Worm (Caenorhabditis elegans) whole organism, L2 larva: ENCODE results near the gene F13H10.8.

ENCODE experiments used
- C34F6.9 ChIP-seq: fragments of 150-350 bp; optimal IDR thresholded peaks from 2 replicates; lab custom pipeline; 2014; ENCODE audit warnings: missing biosample characterization, missing genetic modification characterization
- F13H6.1 ChIP-seq: sonication (generic microtip); optimal IDR thresholded peaks from 2 replicates; lab custom pipeline; 2016; ENCODE audit warnings: missing genetic modification characterization, missing compliant biosample characterization
- R02D3.7 ChIP-seq: fragments of 150-350 bp; optimal IDR thresholded peaks from 2 replicates; lab custom pipeline; 2014; ENCODE audit warnings: missing biosample characterization, missing genetic modification characterization
- Y55F3AM.14 ChIP-seq: fragments of 200-800 bp; sonication (Bioruptor generic); optimal IDR thresholded peaks from 2 replicates; lab custom pipeline; 2018; ENCODE audit warnings: mild to moderate bottlenecking, missing genetic modification characterization, missing compliant biosample characterization
- ZK546.5 ChIP-seq: sonication (generic microtip); optimal IDR thresholded peaks from 2 replicates; lab custom pipeline; 2017; ENCODE audit warnings: missing biosample characterization, missing genetic modification characterization
- alr-1 ChIP-seq: fragments of 150-350 bp; optimal IDR thresholded peaks from 2 replicates; lab custom pipeline; 2014; ENCODE audit warnings: missing biosample characterization, missing genetic modification characterization
- aly-2 ChIP-seq: fragments of 150-350 bp; optimal IDR thresholded peaks from 2 replicates; lab custom pipeline; 2014; ENCODE audit warnings: missing biosample characterization, missing genetic modification characterization
- ama-1 ChIP-seq: fragments of 150-350 bp; optimal IDR thresholded peaks from 2 replicates; lab custom pipeline; 2018; ENCODE audit warnings: inconsistent platforms
- blmp-1 ChIP-seq: sonication (generic microtip); optimal IDR thresholded peaks from 2 replicates; lab custom pipeline; 2017; ENCODE audit warnings: missing genetic modification characterization, mild to moderate bottlenecking, missing compliant biosample characterization, antibody characterized with exemption, moderate library complexity; ENCODE audit not compliant: insufficient read depth
- ceh-16 ChIP-seq: fragments of 150-350 bp; optimal IDR thresholded peaks from 2 replicates; lab custom pipeline; 2014; ENCODE audit warnings: missing biosample characterization, missing genetic modification characterization
- ceh-82 ChIP-seq: fragments of 150-350 bp; optimal IDR thresholded peaks from 2 replicates; lab custom pipeline; 2014; ENCODE audit warnings: missing biosample characterization, missing genetic modification characterization
- crh-2 ChIP-seq: sonication (generic microtip); optimal IDR thresholded peaks from 2 replicates; lab custom pipeline; 2017; ENCODE audit warnings: missing biosample characterization, missing genetic modification characterization
- dmd-4 ChIP-seq: sonication (generic microtip); optimal IDR thresholded peaks from 2 replicates; lab custom pipeline; 2017; ENCODE audit warnings: missing biosample characterization, missing genetic modification characterization
- egl-27 ChIP-seq: sonication (generic microtip); optimal IDR thresholded peaks from 3 replicates; lab custom pipeline; 2017; ENCODE audit warnings: missing biosample characterization, missing genetic modification reagents, missing genetic modification characterization
- elt-1 ChIP-seq: fragments of 150-350 bp; optimal IDR thresholded peaks from 2 replicates; lab custom pipeline; 2014; ENCODE audit warnings: missing biosample characterization, missing genetic modification characterization
- elt-3 ChIP-seq: sonication (generic microtip); optimal IDR thresholded peaks from 2 replicates; lab custom pipeline; 2017; ENCODE audit warnings: missing biosample characterization, missing genetic modification characterization
- fos-1 ChIP-seq: fragments of 150-350 bp; optimal IDR thresholded peaks from 2 replicates; lab custom pipeline; 2014; ENCODE audit warnings: missing biosample characterization, missing genetic modification characterization
- gmeb-1 ChIP-seq: fragments of 150-350 bp; optimal IDR thresholded peaks from 2 replicates; lab custom pipeline; 2014; ENCODE audit warnings: missing biosample characterization, missing genetic modification characterization
- lin-11 ChIP-seq: fragments of 150-350 bp; sonication (generic microtip); optimal IDR thresholded peaks from 2 replicates; lab custom pipeline; 2014; ENCODE audit warnings: missing biosample characterization, missing genetic modification characterization, inconsistent platforms, mixed read lengths
- lin-13 ChIP-seq: fragments of 150-350 bp; optimal IDR thresholded peaks from 2 replicates; lab custom pipeline; 2014; ENCODE audit warnings: missing biosample characterization, missing genetic modification reagents, missing genetic modification characterization
- lin-39 ChIP-seq: fragments of 150-350 bp; optimal IDR thresholded peaks from 2 replicates; lab custom pipeline; 2014; ENCODE audit warnings: missing biosample characterization, missing genetic modification reagents, missing genetic modification characterization
- lsy-2 ChIP-seq, 2 experiments: fragments of 150-350 bp in 1 of 2; sonication (generic microtip) in 1 of 2; optimal IDR thresholded peaks; 2 replicates each; lab custom pipeline; 2014 to 2017; ENCODE audit warnings: missing biosample characterization in 2 of 2, missing genetic modification characterization in 2 of 2
- mab-5 ChIP-seq: fragments of 150-350 bp; optimal IDR thresholded peaks from 2 replicates; lab custom pipeline; 2014; ENCODE audit warnings: missing biosample characterization, missing genetic modification characterization
- mbf-1 ChIP-seq: sonication (generic microtip); optimal IDR thresholded peaks from 2 replicates; lab custom pipeline; 2017; ENCODE audit warnings: missing biosample characterization, missing genetic modification characterization
- mdl-1 ChIP-seq, 2 experiments: fragments of 150-350 bp in 1 of 2; sonication (generic microtip) in 1 of 2; optimal IDR thresholded peaks; 2 replicates each; lab custom pipeline; 2017; ENCODE audit warnings: missing biosample characterization in 2 of 2, missing genetic modification characterization in 2 of 2
- nhr-10 ChIP-seq: sonication (generic microtip); optimal IDR thresholded peaks from 2 replicates; lab custom pipeline; 2017; ENCODE audit warnings: missing biosample characterization, missing genetic modification characterization
- nhr-11 ChIP-seq: fragments of 150-350 bp; optimal IDR thresholded peaks from 2 replicates; lab custom pipeline; 2014; ENCODE audit warnings: missing biosample characterization, missing genetic modification characterization
- nhr-12 ChIP-seq: fragments of 150-350 bp; optimal IDR thresholded peaks from 2 replicates; lab custom pipeline; 2014; ENCODE audit warnings: missing biosample characterization, missing genetic modification characterization
- nhr-129 ChIP-seq: fragments of 150-350 bp; optimal IDR thresholded peaks from 2 replicates; lab custom pipeline; 2014; ENCODE audit warnings: missing biosample characterization, missing genetic modification characterization
- nhr-21 ChIP-seq: fragments of 150-350 bp; optimal IDR thresholded peaks from 2 replicates; lab custom pipeline; 2014; ENCODE audit warnings: missing biosample characterization, missing genetic modification characterization
- nhr-23 ChIP-seq: fragments of 150-350 bp; optimal IDR thresholded peaks from 2 replicates; lab custom pipeline; 2014; ENCODE audit warnings: missing biosample characterization, missing genetic modification reagents, missing genetic modification characterization
- nhr-237 ChIP-seq: fragments of 150-350 bp; optimal IDR thresholded peaks from 2 replicates; lab custom pipeline; 2014; ENCODE audit warnings: missing biosample characterization, missing genetic modification characterization
- nhr-25 ChIP-seq: fragments of 150-350 bp; sonication (generic microtip); optimal IDR thresholded peaks from 3 replicates; lab custom pipeline; 2014; ENCODE audit warnings: missing biosample characterization, missing genetic modification characterization
- nhr-6 ChIP-seq: fragments of 150-350 bp; optimal IDR thresholded peaks from 2 replicates; lab custom pipeline; 2014; ENCODE audit warnings: missing biosample characterization, missing genetic modification characterization
- nhr-77 ChIP-seq: fragments of 150-350 bp; optimal IDR thresholded peaks from 2 replicates; lab custom pipeline; 2014; ENCODE audit warnings: missing biosample characterization, missing genetic modification characterization
- peb-1 ChIP-seq: fragments of 150-350 bp; optimal IDR thresholded peaks from 2 replicates; lab custom pipeline; 2014; ENCODE audit warnings: missing biosample characterization, missing genetic modification characterization
- sem-4 ChIP-seq: fragments of 150-350 bp; optimal IDR thresholded peaks from 2 replicates; lab custom pipeline; 2014; ENCODE audit warnings: missing biosample characterization, missing genetic modification reagents, missing genetic modification characterization
- skn-1 ChIP-seq: sonication (generic microtip); optimal IDR thresholded peaks from 2 replicates; lab custom pipeline; 2017; ENCODE audit warnings: missing biosample characterization, missing genetic modification characterization
- sma-3 ChIP-seq: sonication (generic microtip); optimal IDR thresholded peaks from 2 replicates; lab custom pipeline; 2016; ENCODE audit warnings: missing genetic modification reagents, missing genetic modification characterization, missing compliant biosample characterization
- sma-9 ChIP-seq, 2 experiments: fragments of 150-350 bp in 1 of 2; sonication (generic microtip) in 1 of 2; optimal IDR thresholded peaks; 2 replicates each; lab custom pipeline; 2014 to 2016; ENCODE audit warnings: missing genetic modification characterization in 2 of 2, mild to moderate bottlenecking in 1 of 2, missing biosample characterization in 1 of 2, missing compliant biosample characterization in 1 of 2, missing genetic modification reagents in 1 of 2, moderate library complexity in 1 of 2
- snpc-4 ChIP-seq: fragments of 150-350 bp; optimal IDR thresholded peaks from 2 replicates; lab custom pipeline; 2014; ENCODE audit warnings: missing biosample characterization, missing genetic modification characterization
- unc-39 ChIP-seq: fragments of 150-350 bp; optimal IDR thresholded peaks from 2 replicates; lab custom pipeline; 2014; ENCODE audit warnings: missing biosample characterization, missing genetic modification characterization
- unc-55 ChIP-seq: fragments of 150-350 bp; sonication (generic microtip); optimal IDR thresholded peaks from 3 replicates; lab custom pipeline; 2014; ENCODE audit warnings: missing biosample characterization, missing genetic modification reagents, missing genetic modification characterization
- unc-62 ChIP-seq: fragments of 150-350 bp; optimal IDR thresholded peaks from 2 replicates; lab custom pipeline; 2014; ENCODE audit warnings: missing biosample characterization, missing genetic modification reagents, missing genetic modification characterization
- zag-1 ChIP-seq: fragments of 150-350 bp; optimal IDR thresholded peaks from 2 replicates; lab custom pipeline; 2014; ENCODE audit warnings: missing biosample characterization, missing genetic modification characterization
- ztf-1 ChIP-seq: fragments of 200-800 bp; sonication (Bioruptor generic); conservative IDR thresholded peaks from 2 replicates; pipeline ENCODE4 v1.3.6; 2022; ENCODE audit warnings: missing genetic modification characterization, missing compliant biosample characterization
- ztf-11 ChIP-seq: sonication (generic microtip); optimal IDR thresholded peaks from 2 replicates; lab custom pipeline; 2017; ENCODE audit warnings: missing biosample characterization, missing genetic modification characterization
- ztf-4 ChIP-seq: fragments of 150-350 bp; optimal IDR thresholded peaks from 2 replicates; lab custom pipeline; 2014; ENCODE audit warnings: missing biosample characterization, missing genetic modification characterization

The F13H10.8 gene

DNA sequence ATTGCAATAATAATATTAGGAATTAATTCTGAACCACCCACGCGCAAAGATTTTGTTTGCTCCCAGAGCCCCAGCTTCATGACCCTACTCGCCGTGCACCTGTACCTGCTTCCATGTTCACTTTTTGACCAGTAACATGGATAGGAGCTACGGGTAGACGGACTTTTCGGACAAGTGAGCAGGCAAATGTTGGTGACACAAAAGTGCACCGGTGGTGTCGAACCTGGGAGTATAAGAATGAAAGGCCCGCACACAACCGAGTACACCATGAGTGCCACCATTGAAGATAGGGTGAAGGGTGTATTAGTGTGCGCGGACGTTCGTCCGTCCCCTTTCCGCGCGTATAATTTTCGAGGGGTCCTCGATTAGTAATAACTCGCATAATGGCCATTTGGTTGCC lies 5.6 kb downstream of the F13H10.8 start:
- TF ChIP-seq ztf-1 (GFP tag; lab: Robert Waterston, UW) (0 out of 2 replicates have a peak, but pooled peaks have one; percentile 28), Y55F3AM.14 (peak; percentile 71), unc-39 (no peak), sma-9 (GFP tag; optimal IDR thresholded peaks at IDR 0.05; lab: Kevin White, UChicago) (peak; percentile 29), sma-9 (tag; optimal IDR thresholded peaks at IDR 0.05; lab: Kevin White, UChicago) (no peak), zag-1 (peak; percentile 34)

DNA sequence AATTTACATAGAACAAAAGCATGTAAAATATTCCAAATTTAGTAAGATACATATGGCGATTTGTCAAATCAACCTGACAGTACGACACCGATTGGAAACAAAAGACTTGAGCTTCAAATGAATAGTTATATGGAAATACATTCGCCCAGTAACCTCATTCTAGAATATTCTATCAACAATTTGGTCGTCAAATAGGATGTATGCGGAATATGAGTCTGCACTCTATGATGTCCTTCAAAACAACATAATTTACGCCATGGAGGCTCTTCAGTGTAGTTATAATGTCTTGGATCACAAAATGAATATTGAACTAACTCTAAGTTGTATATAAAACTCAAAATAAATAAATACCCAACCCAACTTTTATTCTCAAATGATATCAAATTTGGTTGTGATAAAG lies 6.3 kb downstream of the F13H10.8 start:
- no peak for TF ChIP-seq Y55F3AM.14
- TF ChIP-seq ztf-4 (tag; lab: Kevin White, UChicago), result peak; percentile 48
- TF ChIP-seq fos-1 (tag; lab: Kevin White, UChicago), result no peak
- TF ChIP-seq nhr-129, result peak; percentile 46
- TF ChIP-seq unc-55, result peak; percentile 40
- TF ChIP-seq crh-2 (tag; lab: Kevin White, UChicago), result peak; percentile 22
- no peak for TF ChIP-seq ztf-11 (tag; lab: Kevin White, UChicago)
- TF ChIP-seq sma-9 (GFP tag; optimal IDR thresholded peaks at IDR 0.05; lab: Kevin White, UChicago), result peak; percentile 27
- TF ChIP-seq sma-9 (tag; optimal IDR thresholded peaks at IDR 0.05; lab: Kevin White, UChicago), result no peak
- TF ChIP-seq lsy-2 (tag; optimal IDR thresholded peaks at IDR 0.05; lab: Kevin White, UChicago), result peak in 1 of 2 experiments; percentile 58
- TF ChIP-seq C34F6.9, result peak; percentile 63
- no peak for TF ChIP-seq ztf-1 (GFP tag; lab: Robert Waterston, UW)

DNA sequence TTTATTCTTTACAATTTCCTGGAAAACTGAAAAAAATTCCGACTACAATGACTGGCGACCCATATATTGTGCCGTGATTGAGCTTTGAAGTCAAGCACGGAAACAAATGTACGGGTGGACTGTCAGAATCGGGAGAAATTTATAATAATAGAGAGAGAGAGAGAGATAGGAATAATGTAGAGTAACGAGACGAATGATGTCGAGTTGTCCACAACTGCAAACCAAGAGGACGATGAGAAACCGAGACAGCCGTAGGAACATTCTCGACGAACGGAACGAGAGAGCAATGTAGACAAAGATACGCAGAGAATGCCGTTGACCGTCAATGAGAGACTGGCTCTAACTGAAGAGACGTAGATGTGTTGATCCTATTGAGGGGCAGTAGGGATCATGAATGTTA lies 7.2 kb downstream of the F13H10.8 start:
- TF ChIP-seq nhr-237 (no peak), ceh-82 (tag; lab: Kevin White, UChicago) (no peak), peb-1 (tag; lab: Kevin White, UChicago) (peak; percentile 70), nhr-10 (tag; lab: Kevin White, UChicago) (no peak), ama-1 (lab: Kevin White, UChicago) (peak; percentile 97), mab-5 (tag; lab: Kevin White, UChicago) (peak; percentile 42), nhr-129 (peak; percentile 95), R02D3.7 (no peak), blmp-1 (peak; percentile 30), ceh-16 (tag; lab: Kevin White, UChicago) (no peak), C34F6.9 (peak; percentile 90), F13H6.1 (peak; percentile 92), zag-1 (peak; percentile 94), nhr-25 (tag; lab: Kevin White, UChicago) (peak; percentile 73), fos-1 (tag; lab: Kevin White, UChicago) (peak; percentile 92), ztf-11 (tag; lab: Kevin White, UChicago) (no peak), alr-1 (no peak), ZK546.5 (no peak), nhr-21 (tag; lab: Kevin White, UChicago) (peak; percentile 69), elt-3 (no peak), dmd-4 (tag; lab: Kevin White, UChicago) (no peak), egl-27 (peak; percentile 84), lin-13 (GFP tag; lab: Kevin White, UChicago) (peak; percentile 80), nhr-6 (tag; lab: Kevin White, UChicago) (peak; percentile 80), nhr-23 (tag; lab: Kevin White, UChicago) (no peak), crh-2 (tag; lab: Kevin White, UChicago) (peak; percentile 95), gmeb-1 (peak; percentile 53), sma-9 (GFP tag; optimal IDR thresholded peaks at IDR 0.05; lab: Kevin White, UChicago) (peak; percentile 90), sma-9 (tag; optimal IDR thresholded peaks at IDR 0.05; lab: Kevin White, UChicago) (no peak), unc-55 (peak; percentile 87), sma-3 (GFP tag; lab: Kevin White, UChicago) (peak; percentile 89), ztf-4 (tag; lab: Kevin White, UChicago) (peak; percentile 75), sem-4 (tag; lab: Kevin White, UChicago) (peak; percentile 89), mdl-1 (tag; optimal IDR thresholded peaks at IDR 0.05; lab: Kevin White, UChicago) (peak; percentile 13 to 47), nhr-11 (tag; lab: Kevin White, UChicago) (no peak), unc-39 (no peak), snpc-4 (peak; percentile 28), skn-1 (tag; lab: Kevin White, UChicago) (peak; percentile 51), aly-2 (no peak), nhr-12 (tag; lab: Kevin White, UChicago) (no peak), Y55F3AM.14 (peak; percentile 53), ztf-1 (GFP tag; lab: Robert Waterston, UW) (no peak), mbf-1 (no peak), nhr-77 (tag; lab: Kevin White, UChicago) (no peak), elt-1 (tag; lab: Kevin White, UChicago) (no peak), lin-11 (tag; lab: Kevin White, UChicago) (peak; percentile 58), lsy-2 (tag; optimal IDR thresholded peaks at IDR 0.05; lab: Kevin White, UChicago) (peak; percentile 57 to 90), lin-39 (tag; lab: Kevin White, UChicago) (no peak), unc-62 (peak; percentile 2)
